Worm (Caenorhabditis elegans) whole organism, L3 larva: ENCODE results near the gene spl-1.
A peak's percentile ranks its signal among the peaks of the same experiment; 100 is the strongest.

Experiments
- R02D3.7 ChIP-seq: fragments of 150-350 bp; optimal IDR thresholded peaks from 2 replicates; lab custom pipeline; 2014; ENCODE audit warnings: missing biosample characterization, missing genetic modification characterization
- aly-2 ChIP-seq: fragments of 150-350 bp; optimal IDR thresholded peaks from 2 replicates; lab custom pipeline; 2014; ENCODE audit warnings: missing biosample characterization, missing genetic modification characterization
- ceh-28 ChIP-seq: fragments of 150-350 bp; optimal IDR thresholded peaks from 2 replicates; lab custom pipeline; 2014; ENCODE audit warnings: missing biosample characterization, missing genetic modification reagents, missing genetic modification characterization
- ceh-82 ChIP-seq: fragments of 150-350 bp; optimal IDR thresholded peaks from 2 replicates; lab custom pipeline; 2014; ENCODE audit warnings: missing biosample characterization, missing genetic modification characterization
- daf-12 ChIP-seq: fragments of 150-350 bp; optimal IDR thresholded peaks from 2 replicates; lab custom pipeline; 2014; ENCODE audit warnings: missing biosample characterization, missing genetic modification reagents, missing genetic modification characterization
- elt-1 ChIP-seq: fragments of 150-350 bp; optimal IDR thresholded peaks from 2 replicates; lab custom pipeline; 2014; ENCODE audit warnings: missing biosample characterization, missing genetic modification characterization
- elt-2 ChIP-seq: sonication (generic microtip); optimal IDR thresholded peaks from 2 replicates; lab custom pipeline; 2016; ENCODE audit warnings: missing genetic modification reagents, mild to moderate bottlenecking, missing genetic modification characterization, missing compliant biosample characterization
- elt-3 ChIP-seq, 3 experiments: fragments of 150-350 bp in 1 of 3; sonication (generic microtip) in 2 of 3; optimal IDR thresholded peaks; 2 replicates in 2 of 3; 4 replicates in 1 of 3; lab custom pipeline; 2014 to 2017; ENCODE audit warnings: missing biosample characterization in 3 of 3, missing genetic modification characterization in 3 of 3
- eor-1 ChIP-seq, 2 experiments: fragments of 150-350 bp; optimal IDR thresholded peaks; 2 replicates each; lab custom pipeline; 2014 to 2018; ENCODE audit warnings: missing biosample characterization in 2 of 2, missing genetic modification characterization in 2 of 2
- fkh-10 ChIP-seq: sonication (generic microtip); optimal IDR thresholded peaks from 2 replicates; lab custom pipeline; 2017; ENCODE audit warnings: missing biosample characterization, missing genetic modification reagents, missing genetic modification characterization
- fkh-2 ChIP-seq: fragments of 150-350 bp; optimal IDR thresholded peaks from 2 replicates; lab custom pipeline; 2014; ENCODE audit warnings: missing biosample characterization, missing genetic modification reagents, missing genetic modification characterization
- fos-1 ChIP-seq: fragments of 150-350 bp; optimal IDR thresholded peaks from 2 replicates; lab custom pipeline; 2014; ENCODE audit warnings: missing biosample characterization, missing genetic modification characterization
- jun-1 ChIP-seq: fragments of 150-350 bp; optimal IDR thresholded peaks from 2 replicates; lab custom pipeline; 2014; ENCODE audit warnings: missing biosample characterization, missing genetic modification reagents, missing genetic modification characterization
- lin-15B ChIP-seq: fragments of 150-350 bp; optimal IDR thresholded peaks from 2 replicates; lab custom pipeline; 2014; ENCODE audit warnings: missing biosample characterization, missing genetic modification characterization
- nfya-1 ChIP-seq: sonication (generic microtip); optimal IDR thresholded peaks from 2 replicates; lab custom pipeline; 2017; ENCODE audit warnings: missing genetic modification characterization, mild to moderate bottlenecking, missing compliant biosample characterization, antibody characterized with exemption, moderate library complexity; ENCODE audit not compliant: insufficient read depth
- nhr-11 ChIP-seq: fragments of 150-350 bp; optimal IDR thresholded peaks from 2 replicates; lab custom pipeline; 2014; ENCODE audit warnings: missing biosample characterization, missing genetic modification characterization
- nhr-237 ChIP-seq: fragments of 150-350 bp; optimal IDR thresholded peaks from 2 replicates; lab custom pipeline; 2014; ENCODE audit warnings: missing biosample characterization, missing genetic modification characterization
- nhr-25 ChIP-seq: sonication (generic microtip); optimal IDR thresholded peaks from 2 replicates; lab custom pipeline; 2017; ENCODE audit warnings: missing biosample characterization, missing genetic modification characterization
- nhr-28 ChIP-seq: fragments of 150-350 bp; optimal IDR thresholded peaks from 2 replicates; lab custom pipeline; 2014; ENCODE audit warnings: missing biosample characterization, missing genetic modification characterization
- nhr-76 ChIP-seq: fragments of 150-350 bp; sonication (generic microtip); optimal IDR thresholded peaks from 5 replicates; lab custom pipeline; 2014; ENCODE audit warnings: missing biosample characterization, missing genetic modification characterization
- nhr-77 ChIP-seq: fragments of 150-350 bp; optimal IDR thresholded peaks from 2 replicates; lab custom pipeline; 2014; ENCODE audit warnings: missing biosample characterization, missing genetic modification characterization
- pqm-1 ChIP-seq: fragments of 150-350 bp; optimal IDR thresholded peaks from 2 replicates; lab custom pipeline; 2017; ENCODE audit warnings: missing biosample characterization, missing genetic modification characterization, inconsistent platforms
- skn-1 ChIP-seq: fragments of 150-350 bp; optimal IDR thresholded peaks from 2 replicates; lab custom pipeline; 2014; ENCODE audit warnings: missing biosample characterization, missing genetic modification characterization
- tbx-2 ChIP-seq: sonication (generic microtip); optimal IDR thresholded peaks from 2 replicates; lab custom pipeline; 2016; ENCODE audit warnings: mild to moderate bottlenecking, missing genetic modification characterization, missing compliant biosample characterization
- unc-39 ChIP-seq: sonication (generic microtip); optimal IDR thresholded peaks from 4 replicates; lab custom pipeline; 2017; ENCODE audit warnings: missing biosample characterization, missing genetic modification characterization
- unc-62 ChIP-seq: fragments of 150-350 bp; sonication (generic microtip); optimal IDR thresholded peaks from 4 replicates; lab custom pipeline; 2014; ENCODE audit warnings: missing biosample characterization, missing genetic modification reagents, missing genetic modification characterization
- zag-1 ChIP-seq: fragments of 150-350 bp; optimal IDR thresholded peaks from 2 replicates; lab custom pipeline; 2014; ENCODE audit warnings: missing biosample characterization, missing genetic modification characterization

The spl-1 gene

ce11 chrIV:339508-339907 lies 43.5 kb downstream of the spl-1 start, which contains the start of gene cdh-8:
Gene cdh-8 (plus strand): TSS chrIV:339808.
- no peak for TF ChIP-seq pqm-1 (tag; lab: Kevin White, UChicago)
- no peak for TF ChIP-seq lin-15B (tag; lab: Kevin White, UChicago)
- no peak for TF ChIP-seq jun-1 (tag; lab: Kevin White, UChicago)
- TF ChIP-seq nhr-11, result no peak
- no peak for TF ChIP-seq zag-1 (tag; lab: Kevin White, UChicago)
- TF ChIP-seq nfya-1 (tag; lab: Kevin White, UChicago), result no peak
- no peak for TF ChIP-seq elt-2

- TF ChIP-seq elt-3 (tag; optimal IDR thresholded peaks at IDR 0.05; lab: Kevin White, UChicago), result no peak
- TF ChIP-seq elt-1 (tag; lab: Kevin White, UChicago), result no peak
- no peak for TF ChIP-seq eor-1 (tag; optimal IDR thresholded peaks at IDR 0.05; lab: Kevin White, UChicago)
- TF ChIP-seq nhr-77, result no peak
- TF ChIP-seq nhr-28 (tag; lab: Kevin White, UChicago), result no peak
- no peak for TF ChIP-seq skn-1 (tag; lab: Kevin White, UChicago)
- TF ChIP-seq nhr-11, result no peak
- no peak for TF ChIP-seq R02D3.7
- no peak for TF ChIP-seq fos-1 (tag; lab: Kevin White, UChicago)
- TF ChIP-seq ceh-82 (tag; lab: Kevin White, UChicago), result no peak
- TF ChIP-seq unc-62 (GFP tag; lab: Kevin White, UChicago), result no peak
- TF ChIP-seq tbx-2, result no peak
- TF ChIP-seq nhr-76, result no peak
- TF ChIP-seq jun-1 (tag; lab: Kevin White, UChicago), result no peak
- TF ChIP-seq, all 47 proteins: peak for 0
Measured at ce11 chrIV:338192-338831, 44.7 kb downstream of the spl-1 start.

ce11 chrIV:337128-337646 lies 45.8 kb downstream of the spl-1 start, which contains the start of gene pxmp-4:
Gene pxmp-4 (minus strand): TSS chrIV:337178.
- no peak for TF ChIP-seq unc-39 (tag; lab: Kevin White, UChicago)
- peak; percentile 80 for TF ChIP-seq elt-2
- peak; percentile 64 for TF ChIP-seq pqm-1 (tag; lab: Kevin White, UChicago)
- TF ChIP-seq ceh-28 (tag; lab: Kevin White, UChicago), result peak; percentile 10

ce11 chrIV:330523-330922 lies 52.5 kb downstream of the spl-1 start, which contains the start of gene F18F11.4:
Gene F18F11.4 (plus strand): TSS chrIV:330823.
- no peak for TF ChIP-seq nhr-25 (tag; lab: Kevin White, UChicago)
- no peak for TF ChIP-seq nhr-237 (tag; lab: Kevin White, UChicago)
- TF ChIP-seq daf-12 (tag; lab: Kevin White, UChicago), result no peak
- no peak for TF ChIP-seq ceh-28 (tag; lab: Kevin White, UChicago)
- TF ChIP-seq nhr-77, result no peak
- TF ChIP-seq fkh-2 (tag; lab: Kevin White, UChicago), result no peak
- no peak for TF ChIP-seq aly-2 (tag; lab: Kevin White, UChicago)
- TF ChIP-seq fkh-10 (GFP tag; lab: Kevin White, UChicago), result no peak
- TF ChIP-seq eor-1 (tag; optimal IDR thresholded peaks at IDR 0.05; lab: Kevin White, UChicago), result no peak
- TF ChIP-seq, all 47 proteins: peak for 0
